Fruit fly (Drosophila melanogaster) whole organism: ENCODE data around the gene amos.
A peak's percentile ranks its signal among the peaks of the same experiment; 100 is the strongest.

Experiments
- CG8478 ChIP-seq: fragments of >200 bp; optimal IDR thresholded peaks from 2 replicates; lab custom pipeline; 2018; ENCODE audit warnings: inconsistent platforms
- Dll ChIP-seq: fragments of >200 bp; optimal IDR thresholded peaks from 2 replicates; lab custom pipeline; 2017
- EcR ChIP-seq, 2 experiments: fragments of >200 bp; optimal IDR thresholded peaks; 2 replicates each; lab custom pipeline; 2017; ENCODE audit warnings: missing biosample characterization in 2 of 2, missing genetic modification characterization in 2 of 2, missing genetic modification reagents in 2 of 2
- pan ChIP-seq: fragments of >200 bp; optimal IDR thresholded peaks from 2 replicates; lab custom pipeline; 2017
- psq ChIP-seq: fragments of >200 bp; optimal IDR thresholded peaks from 2 replicates; lab custom pipeline; 2017
- usp ChIP-seq: fragments of >200 bp; optimal IDR thresholded peaks from 2 replicates; lab custom pipeline; 2017; ENCODE audit warnings: missing biosample characterization, missing genetic modification characterization, mixed read lengths

amos gene

dm6 chr2L:18584617-18585016 lies 12.1 kb downstream of the amos start:
- TF ChIP-seq psq (no peak), Dll (no peak), EcR (GFP tag; optimal IDR thresholded peaks at IDR 0.05; lab: Kevin White, UChicago) (no peak), pan (lab: Kevin White, UChicago) (no peak), usp (no peak), CG8478 (lab: Kevin White, UChicago) (no peak)

- TF ChIP-seq CG8478 (lab: Kevin White, UChicago) (no peak), Dll (no peak), usp (no peak), psq (no peak), pan (lab: Kevin White, UChicago) (no peak), EcR (GFP tag; optimal IDR thresholded peaks at IDR 0.05; lab: Kevin White, UChicago) (no peak)
These were observed 20.5 kb downstream of the amos start for dm6 chr2L:18576250-18576649.

DNA sequence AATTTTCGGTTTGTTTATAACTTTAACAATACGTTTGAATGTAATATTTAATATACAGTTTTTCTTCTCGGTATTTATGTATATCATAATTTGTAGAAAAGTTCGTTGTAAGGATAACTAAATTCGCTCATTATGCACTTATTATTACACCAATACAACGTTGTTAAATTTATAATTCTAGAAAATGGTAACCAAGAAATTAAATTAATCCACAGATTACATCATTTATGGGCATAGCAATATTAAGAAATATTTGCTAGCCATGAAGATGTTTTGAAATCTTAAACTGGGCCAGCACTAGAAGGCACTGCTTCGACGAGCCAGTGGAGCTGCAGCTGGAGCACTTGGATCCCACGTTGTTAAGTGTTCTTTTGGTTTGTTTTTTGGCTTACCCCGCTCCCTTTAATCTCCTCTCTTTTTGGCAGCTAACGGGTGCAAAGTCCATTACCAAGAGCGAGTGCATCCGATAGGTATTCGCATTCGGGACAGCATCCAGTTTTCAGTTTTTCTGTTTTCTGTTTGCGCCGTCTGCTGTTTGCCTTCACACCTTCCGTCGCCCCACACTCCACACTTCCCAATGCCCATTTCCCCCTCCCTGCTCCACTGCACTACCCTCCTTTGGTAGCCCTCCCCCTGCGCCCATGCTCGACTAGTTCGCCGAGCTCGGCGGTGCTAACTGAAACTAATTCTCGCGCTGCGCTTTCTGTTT lies 24.1 kb downstream of the amos start:
- no peak for TF ChIP-seq psq
- peak in 1 of 2 experiments; percentile 39 for TF ChIP-seq EcR (GFP tag; optimal IDR thresholded peaks at IDR 0.05; lab: Kevin White, UChicago)
- TF ChIP-seq pan (lab: Kevin White, UChicago), result peak; percentile 17

DNA sequence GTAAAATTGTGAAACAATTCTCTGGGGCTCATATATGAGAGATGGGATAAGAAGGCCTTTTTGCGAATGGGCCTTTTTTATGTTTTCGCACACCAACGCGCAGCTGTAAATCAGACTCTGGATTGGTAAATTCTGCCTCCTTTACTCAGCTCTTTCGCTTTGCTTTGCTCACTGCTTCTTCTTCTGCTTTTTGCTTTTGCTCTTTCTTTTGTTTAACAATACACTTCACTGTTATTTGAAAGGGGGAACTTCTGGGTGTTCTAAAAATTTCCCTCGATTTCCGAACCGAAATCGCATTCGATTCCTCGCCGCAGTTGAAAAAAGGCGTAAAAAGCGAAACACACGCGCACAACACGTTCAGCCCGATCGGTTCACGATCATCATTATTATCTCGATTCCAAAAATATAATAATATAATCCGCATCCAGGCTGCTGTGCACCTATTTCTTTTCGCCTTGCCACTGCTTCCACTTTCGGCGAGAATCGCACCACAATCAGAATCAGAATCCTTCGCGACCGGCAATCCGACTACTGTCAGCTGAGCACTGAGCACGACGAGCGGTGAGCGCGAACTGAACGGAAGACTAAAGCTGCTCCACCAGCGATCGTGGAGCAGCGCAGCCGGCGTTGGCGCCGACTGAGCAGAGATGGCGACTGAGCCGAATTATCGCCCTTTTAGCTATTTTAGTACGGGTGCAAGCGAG lies 24.8 kb downstream of the amos start:
- TF ChIP-seq EcR (GFP tag; optimal IDR thresholded peaks at IDR 0.05; lab: Kevin White, UChicago) (no peak), psq (no peak), usp (no peak), pan (lab: Kevin White, UChicago) (no peak), CG8478 (lab: Kevin White, UChicago) (no peak), Dll (no peak)

DNA sequence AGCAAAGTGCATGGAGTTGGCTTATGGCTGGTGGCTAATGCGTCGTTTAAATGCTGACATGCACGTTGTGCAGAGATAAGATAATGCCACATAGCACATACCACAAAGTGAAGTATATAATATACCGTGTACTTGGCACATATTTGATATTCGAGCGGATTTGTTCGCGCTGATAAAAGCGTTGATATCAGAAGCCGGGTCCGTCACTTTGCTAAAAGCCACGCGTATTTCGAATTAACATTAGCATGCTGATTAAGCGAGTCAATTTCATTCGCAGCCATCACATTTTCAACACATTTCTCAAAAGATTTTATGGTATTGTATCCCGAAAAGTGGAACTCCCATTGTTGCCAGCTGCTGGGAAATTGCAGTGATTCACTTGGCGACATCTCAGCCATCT lies 28.0 kb downstream of the amos start:
- TF ChIP-seq usp (no peak), psq (no peak), CG8478 (lab: Kevin White, UChicago) (no peak), pan (lab: Kevin White, UChicago) (no peak), EcR (GFP tag; optimal IDR thresholded peaks at IDR 0.05; lab: Kevin White, UChicago) (no peak), Dll (no peak)

DNA sequence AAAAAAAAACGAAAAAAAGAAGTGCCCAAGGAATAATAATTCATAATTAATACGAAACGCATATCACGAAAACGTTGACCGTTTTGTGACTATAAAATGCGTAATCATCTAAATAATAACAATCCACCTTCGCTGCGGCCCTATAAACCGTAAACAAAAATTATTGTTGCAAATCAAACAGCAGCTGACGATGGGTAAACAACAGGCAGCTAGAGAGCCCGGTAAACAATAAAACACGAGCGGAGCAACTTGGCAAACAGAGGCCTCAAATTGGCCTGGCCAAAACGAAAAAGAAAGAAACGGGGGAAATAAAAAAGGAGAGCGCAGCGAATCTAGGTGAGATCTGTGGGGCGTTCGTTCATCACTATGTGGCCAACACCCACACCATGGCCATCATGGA lies 29.2 kb downstream of the amos start:
- TF ChIP-seq CG8478 (lab: Kevin White, UChicago) (no peak), pan (lab: Kevin White, UChicago) (no peak), psq (no peak), EcR (GFP tag; optimal IDR thresholded peaks at IDR 0.05; lab: Kevin White, UChicago) (no peak), usp (no peak), Dll (no peak)

DNA sequence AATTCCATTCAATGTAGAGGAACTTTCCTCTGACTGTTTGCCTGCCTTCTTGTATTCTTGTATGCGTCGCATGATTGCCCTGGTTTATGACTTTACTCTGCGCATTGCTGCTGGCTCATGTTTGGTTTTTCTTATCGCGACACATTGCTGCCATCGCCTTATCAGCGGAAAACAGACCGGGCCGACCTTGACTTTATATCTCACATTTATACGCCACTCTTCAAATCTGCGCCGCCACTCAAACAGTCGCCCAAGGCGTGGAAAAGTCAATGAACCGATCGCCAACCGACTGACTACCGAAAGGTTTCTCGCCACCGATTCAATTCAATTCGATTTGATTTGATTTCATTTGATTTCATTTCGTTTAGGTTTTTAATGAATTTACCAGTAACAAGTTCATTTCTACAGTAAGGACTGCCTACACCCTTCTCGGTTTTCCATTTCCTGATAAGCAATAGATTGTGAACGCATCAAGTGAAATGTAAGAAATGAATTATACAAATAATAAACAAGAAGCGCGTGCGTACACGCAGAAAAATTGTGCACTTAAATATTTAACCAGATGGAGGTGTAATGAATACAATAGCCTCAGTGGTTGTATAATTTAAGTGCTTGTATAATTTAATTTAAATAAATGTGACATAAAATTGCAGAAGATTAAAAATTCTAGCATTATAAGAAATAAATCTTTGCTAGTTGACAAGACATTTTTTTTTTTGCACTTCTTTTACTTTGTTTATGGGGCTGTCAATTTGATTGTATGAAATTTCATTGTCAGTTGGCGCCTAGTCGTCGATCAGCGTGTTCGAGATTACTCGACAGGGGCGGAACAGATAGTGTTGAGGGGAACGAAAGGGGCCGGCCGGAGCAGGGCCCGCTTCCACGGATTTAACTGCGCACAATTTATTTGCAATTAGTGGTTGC lies 30.2 kb downstream of the amos start:
- no peak for TF ChIP-seq psq

DNA sequence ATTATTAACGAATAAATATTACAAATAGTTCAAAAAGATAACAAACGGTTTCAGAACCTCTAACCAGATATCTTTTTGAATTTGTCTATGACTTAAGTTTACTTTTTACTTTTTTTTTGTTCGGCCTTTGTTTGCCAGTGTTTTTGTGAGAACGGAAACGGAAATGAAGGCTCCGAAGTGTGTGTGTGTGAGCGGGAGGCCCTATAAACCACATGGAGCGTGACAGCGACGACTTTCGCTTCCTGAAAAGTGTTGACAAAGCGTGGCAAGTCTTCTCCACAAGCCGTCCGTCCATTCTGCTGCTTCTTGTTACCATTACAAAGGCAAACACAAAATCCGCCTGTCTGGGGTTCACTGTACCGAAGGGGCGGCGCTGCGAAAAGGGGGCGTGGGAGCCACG lies 32.3 kb downstream of the amos start:
- TF ChIP-seq pan (lab: Kevin White, UChicago) (no peak), psq (no peak), usp (no peak), EcR (GFP tag; optimal IDR thresholded peaks at IDR 0.05; lab: Kevin White, UChicago) (no peak), Dll (no peak), CG8478 (lab: Kevin White, UChicago) (no peak)

dm6 chr2L:18563991-18564390 lies 32.7 kb downstream of the amos start:
- TF ChIP-seq CG8478 (lab: Kevin White, UChicago), result no peak
- no peak for TF ChIP-seq EcR (GFP tag; optimal IDR thresholded peaks at IDR 0.05; lab: Kevin White, UChicago)
- TF ChIP-seq usp, result no peak
- no peak for TF ChIP-seq pan (lab: Kevin White, UChicago)
- TF ChIP-seq psq, result no peak
- TF ChIP-seq Dll, result no peak

- no peak for TF ChIP-seq usp
- TF ChIP-seq pan (lab: Kevin White, UChicago), result no peak
- TF ChIP-seq Dll, result no peak
- no peak for TF ChIP-seq CG8478 (lab: Kevin White, UChicago)
- no peak for TF ChIP-seq EcR (GFP tag; optimal IDR thresholded peaks at IDR 0.05; lab: Kevin White, UChicago)
- TF ChIP-seq psq, result no peak
These were observed 33.6 kb downstream of the amos start for dm6 chr2L:18563020-18563546.

dm6 chr2L:18562573-18562972 lies 34.1 kb downstream of the amos start:
- TF ChIP-seq usp (no peak), EcR (GFP tag; optimal IDR thresholded peaks at IDR 0.05; lab: Kevin White, UChicago) (peak in 1 of 2 experiments; percentile 9)

- no peak for TF ChIP-seq psq
- peak; percentile 55 to 72 for TF ChIP-seq EcR (GFP tag; optimal IDR thresholded peaks at IDR 0.05; lab: Kevin White, UChicago)
These were observed 35.1 kb downstream of the amos start for dm6 chr2L:18561522-18562119.
